Worm (Caenorhabditis elegans) whole organism, late embryonic: ENCODE results near the gene lys-8.

Experiments
- nhr-11 ChIP-seq: fragments of 150-350 bp; optimal IDR thresholded peaks from 2 replicates; lab custom pipeline; 2014; ENCODE audit warnings: missing biosample characterization, missing genetic modification characterization
- tbx-2 ChIP-seq: sonication (generic microtip); optimal IDR thresholded peaks from 2 replicates; lab custom pipeline; 2016; ENCODE audit warnings: missing genetic modification characterization, missing compliant biosample characterization

DNA sequence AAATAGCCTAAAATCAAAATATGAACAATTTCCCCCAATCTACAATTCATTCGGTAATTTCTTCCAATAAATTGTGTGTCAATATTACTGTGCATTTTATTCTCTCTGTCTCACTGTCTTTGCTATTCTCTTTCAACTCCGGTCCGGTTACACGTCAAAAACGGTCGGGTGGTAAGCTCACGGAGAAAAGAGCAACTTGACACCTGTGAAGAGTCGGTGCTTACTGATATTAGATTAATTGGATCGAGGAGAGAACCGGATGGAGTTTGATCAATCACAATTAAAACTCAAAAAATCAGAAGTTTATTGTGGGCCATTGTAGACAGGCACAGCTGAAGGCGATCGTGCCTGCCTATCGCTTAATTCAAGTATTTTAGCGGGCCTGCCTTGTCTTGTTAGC is 11.1 kb upstream of the lys-8 start:
- TF ChIP-seq nhr-11 = no peak
- TF ChIP-seq tbx-2 (tag; lab: Kevin White, UChicago) = no peak
